Comparison of ENCODE assay signal across 7 worm cellular contexts in genomic region chrIV:132095-132494, ce11.
A peak's percentile ranks its signal among the peaks of the same experiment; 100 is the strongest.
TF ChIP-seq lines count a peak whose summit lies in the region.

Gene daf-1 (plus strand): TSS chrIV:132416.

TF ChIP-seq in whole organism, L1 larva, 84 proteins besides CTCF, POLR2A, EP300 and RAD21 (continues in another document):
- TF ChIP-seq ets-5 (GFP tag; IDR thresholded peaks at IDR 0.05; lab: Robert Waterston, UW) (no peak), nhr-47 (tag; optimal IDR thresholded peaks at IDR 0.05; lab: Kevin White, UChicago) (peak; percentile 42), lir-3 (tag; optimal IDR thresholded peaks at IDR 0.05; lab: Kevin White, UChicago; ENCODE audit: poor library complexity) (no peak), egl-13 (tag; optimal IDR thresholded peaks at IDR 0.05; lab: Kevin White, UChicago) (peak; percentile 67), lin-35 (GFP tag; optimal IDR thresholded peaks at IDR 0.05; lab: Kevin White, UChicago) (peak in 1 of 2 experiments; percentile 4), nhr-76 (tag; optimal IDR thresholded peaks at IDR 0.05; lab: Kevin White, UChicago) (no peak), dsc-1 (tag; optimal IDR thresholded peaks at IDR 0.05; lab: Kevin White, UChicago) (peak; percentile 39), nhr-12 (tag; optimal IDR thresholded peaks at IDR 0.05; lab: Kevin White, UChicago) (no peak), swsn-7 (tag; optimal IDR thresholded peaks at IDR 0.05; lab: Kevin White, UChicago) (peak; percentile 33), unc-62 (GFP tag; optimal IDR thresholded peaks at IDR 0.05; lab: Kevin White, UChicago) (no peak), aha-1 (tag; optimal IDR thresholded peaks at IDR 0.05; lab: Kevin White, UChicago) (no peak), nhr-90 (tag; optimal IDR thresholded peaks at IDR 0.05; lab: Kevin White, UChicago; ENCODE audit: poor library complexity) (no peak), fos-1 (tag; optimal IDR thresholded peaks at IDR 0.05; lab: Kevin White, UChicago) (no peak)

TF ChIP-seq in whole organism, L2 larva, 48 proteins besides CTCF, POLR2A, EP300 and RAD21 (continues in another document):
- TF ChIP-seq alr-1 (tag; optimal IDR thresholded peaks at IDR 0.05; lab: Kevin White, UChicago), result no peak
- no peak for TF ChIP-seq Y55F3AM.14 (GFP tag; optimal IDR thresholded peaks at IDR 0.05; lab: Kevin White, UChicago)
- no peak for TF ChIP-seq mbf-1 (tag; optimal IDR thresholded peaks at IDR 0.05; lab: Kevin White, UChicago)
- no peak for TF ChIP-seq nhr-237 (tag; optimal IDR thresholded peaks at IDR 0.05; lab: Kevin White, UChicago)
- TF ChIP-seq C34F6.9 (tag; optimal IDR thresholded peaks at IDR 0.05; lab: Kevin White, UChicago), result peak; percentile 57
- TF ChIP-seq crh-2 (tag; optimal IDR thresholded peaks at IDR 0.05; lab: Kevin White, UChicago), result no peak
- TF ChIP-seq snpc-4 (tag; optimal IDR thresholded peaks at IDR 0.05; lab: Kevin White, UChicago), result no peak
- TF ChIP-seq egl-27 (tag; optimal IDR thresholded peaks at IDR 0.05; lab: Kevin White, UChicago), result no peak
- no peak for TF ChIP-seq aly-2 (tag; optimal IDR thresholded peaks at IDR 0.05; lab: Kevin White, UChicago)
- no peak for TF ChIP-seq ztf-11 (tag; optimal IDR thresholded peaks at IDR 0.05; lab: Kevin White, UChicago)
- TF ChIP-seq ama-1 (optimal IDR thresholded peaks at IDR 0.05; lab: Kevin White, UChicago), result no peak
- TF ChIP-seq sem-4 (tag; optimal IDR thresholded peaks at IDR 0.05; lab: Kevin White, UChicago), result no peak
- peak; percentile 45 for TF ChIP-seq sma-9 (GFP tag; optimal IDR thresholded peaks at IDR 0.05; lab: Kevin White, UChicago)
- no peak for TF ChIP-seq sma-9 (tag; optimal IDR thresholded peaks at IDR 0.05; lab: Kevin White, UChicago)

TF ChIP-seq in whole organism, L3 larva, 47 proteins besides CTCF, POLR2A, EP300 and RAD21 (continues in another document):
- TF ChIP-seq pqm-1 (tag; optimal IDR thresholded peaks at IDR 0.05; lab: Kevin White, UChicago) (peak; percentile 14), ceh-28 (tag; optimal IDR thresholded peaks at IDR 0.05; lab: Kevin White, UChicago) (no peak), skn-1 (tag; optimal IDR thresholded peaks at IDR 0.05; lab: Kevin White, UChicago) (no peak), nhr-25 (tag; optimal IDR thresholded peaks at IDR 0.05; lab: Kevin White, UChicago) (no peak), snpc-4 (tag; optimal IDR thresholded peaks at IDR 0.05; lab: Kevin White, UChicago) (peak; percentile 7), zag-1 (tag; optimal IDR thresholded peaks at IDR 0.05; lab: Kevin White, UChicago) (no peak), R02D3.7 (tag; optimal IDR thresholded peaks at IDR 0.05; lab: Kevin White, UChicago) (no peak), daf-12 (tag; optimal IDR thresholded peaks at IDR 0.05; lab: Kevin White, UChicago) (no peak), nhr-12 (tag; optimal IDR thresholded peaks at IDR 0.05; lab: Kevin White, UChicago) (no peak), tbx-2 (tag; optimal IDR thresholded peaks at IDR 0.05; lab: Kevin White, UChicago) (no peak), elt-3 (tag; optimal IDR thresholded peaks at IDR 0.05; lab: Kevin White, UChicago) (no peak), aly-2 (tag; optimal IDR thresholded peaks at IDR 0.05; lab: Kevin White, UChicago) (no peak), mml-1 (tag; optimal IDR thresholded peaks at IDR 0.05; lab: Kevin White, UChicago) (no peak), egl-27 (tag; optimal IDR thresholded peaks at IDR 0.05; lab: Kevin White, UChicago) (no peak), fkh-10 (GFP tag; optimal IDR thresholded peaks at IDR 0.05; lab: Kevin White, UChicago) (peak; percentile 85)

TF ChIP-seq in whole organism, L4 larva, 104 proteins besides CTCF, POLR2A, EP300 and RAD21 (continues in another document):
- TF ChIP-seq hlh-30 (tag; optimal IDR thresholded peaks at IDR 0.05; lab: Kevin White, UChicago; ENCODE audit: insufficient read depth), result peak; percentile 72
- TF ChIP-seq Y48G9A.11 (GFP tag; IDR thresholded peaks at IDR 0.05; lab: Robert Waterston, UW), result no peak
- peak in 1 of 2 experiments; percentile 45 for TF ChIP-seq unc-62 (GFP tag; optimal IDR thresholded peaks at IDR 0.05 in 1 of 2; lab: Kevin White, UChicago)
- TF ChIP-seq unc-62 (tag; optimal IDR thresholded peaks at IDR 0.05; lab: Kevin White, UChicago), result no peak
- TF ChIP-seq nhr-42 (GFP tag; IDR thresholded peaks at IDR 0.05; lab: Robert Waterston, UW), result no peak
- peak; percentile 29 for TF ChIP-seq aha-1 (tag; lab: Kevin White, UChicago)
- no peak for TF ChIP-seq T20F7.1 (GFP tag; optimal IDR thresholded peaks at IDR 0.05; lab: Kevin White, UChicago)
- no peak for TF ChIP-seq spr-1 (tag; optimal IDR thresholded peaks at IDR 0.05; lab: Kevin White, UChicago)
- no peak for TF ChIP-seq dmd-8 (GFP tag; IDR thresholded peaks at IDR 0.05; lab: Robert Waterston, UW)
- peak; percentile 27 for TF ChIP-seq rbr-2 (tag; optimal IDR thresholded peaks at IDR 0.05; lab: Kevin White, UChicago)
- TF ChIP-seq fkh-10 (GFP tag; optimal IDR thresholded peaks at IDR 0.05; lab: Kevin White, UChicago), result peak; percentile 46
- TF ChIP-seq hlh-11 (tag; optimal IDR thresholded peaks at IDR 0.05; lab: Kevin White, UChicago), result peak; percentile 23
- TF ChIP-seq egl-43 (GFP tag; IDR thresholded peaks at IDR 0.05; lab: Robert Waterston, UW), result no peak
- TF ChIP-seq dmd-6 (GFP tag; IDR thresholded peaks at IDR 0.05; lab: Robert Waterston, UW), result no peak

TF ChIP-seq in whole organism, late embryonic, 69 proteins besides CTCF, POLR2A, EP300 and RAD21:
- TF ChIP-seq madf-2 (tag; optimal IDR thresholded peaks at IDR 0.05; lab: Kevin White, UChicago), result peak; percentile 3
- TF ChIP-seq tbx-2 (tag; optimal IDR thresholded peaks at IDR 0.05; lab: Kevin White, UChicago), result peak; percentile 6
- TF ChIP-seq unc-42 (tag; optimal IDR thresholded peaks at IDR 0.05; lab: Kevin White, UChicago), result peak; percentile 5
- TF ChIP-seq unc-86 (tag; optimal IDR thresholded peaks at IDR 0.05; lab: Kevin White, UChicago), result no peak

TF ChIP-seq in whole organism, mixed stage, embryonic, 35 proteins besides CTCF, POLR2A, EP300 and RAD21:
- no peak for TF ChIP-seq flh-1 (GFP tag; optimal IDR thresholded peaks at IDR 0.05; lab: Kevin White, UChicago)
- peak; percentile 53 for TF ChIP-seq sptf-1 (tag; optimal IDR thresholded peaks at IDR 0.05; lab: Kevin White, UChicago)

TF ChIP-seq in whole organism, young adult, 124 proteins besides CTCF, POLR2A, EP300 and RAD21:
- TF ChIP-seq snpc-1.1 (tag; optimal IDR thresholded peaks at IDR 0.05; lab: Kevin White, UChicago; ENCODE audit: insufficient read depth) (no peak), ztf-25 (GFP tag; IDR thresholded peaks at IDR 0.05; lab: Robert Waterston, UW) (no peak), ztf-22 (GFP tag; optimal IDR thresholded peaks at IDR 0.05; lab: Kevin White, UChicago) (no peak), K12H6.12 (tag; optimal IDR thresholded peaks at IDR 0.05; lab: Kevin White, UChicago) (peak; percentile 23), C17E4.6 (GFP tag; IDR thresholded peaks at IDR 0.05; lab: Robert Waterston, UW) (no peak), nhr-120 (GFP tag; IDR thresholded peaks at IDR 0.05; lab: Robert Waterston, UW) (no peak), madf-6 (GFP tag; IDR thresholded peaks at IDR 0.05; lab: Robert Waterston, UW) (no peak), lin-40 (tag; optimal IDR thresholded peaks at IDR 0.05; lab: Kevin White, UChicago) (no peak), B0019.2 (GFP tag; conservative IDR thresholded peaks at IDR 0.05; lab: Robert Waterston, UW) (no peak), hmg-1.2 (GFP tag; IDR thresholded peaks at IDR 0.05; lab: Robert Waterston, UW) (peak; percentile 58; the same call in 1 of the 2 replicates), lir-1 (GFP tag; conservative IDR thresholded peaks at IDR 0.05; lab: Robert Waterston, UW) (no peak), rcor-1 (GFP tag; IDR thresholded peaks at IDR 0.05; lab: Robert Waterston, UW) (no peak), zfh-2 (GFP tag; conservative IDR thresholded peaks at IDR 0.05; lab: Robert Waterston, UW) (0 out of 2 replicates have a peak, but pooled peaks have one; percentile 25), F49E8.2 (tag; optimal IDR thresholded peaks at IDR 0.05; lab: Kevin White, UChicago; ENCODE audit: insufficient read depth) (no peak)
